Fruit fly (Drosophila melanogaster) S2 (cell line): Measurements from ENCODE around the gene Dbp73D.

Experiments
- CG8478 ChIP-seq: fragments of >200 bp; optimal IDR thresholded peaks from 2 replicates; lab custom pipeline; 2018
- CTCF ChIP-seq, 2 experiments: fragments of >200 bp; optimal IDR thresholded peaks; 2 replicates each; lab custom pipeline; 2018

The Dbp73D gene

DNA sequence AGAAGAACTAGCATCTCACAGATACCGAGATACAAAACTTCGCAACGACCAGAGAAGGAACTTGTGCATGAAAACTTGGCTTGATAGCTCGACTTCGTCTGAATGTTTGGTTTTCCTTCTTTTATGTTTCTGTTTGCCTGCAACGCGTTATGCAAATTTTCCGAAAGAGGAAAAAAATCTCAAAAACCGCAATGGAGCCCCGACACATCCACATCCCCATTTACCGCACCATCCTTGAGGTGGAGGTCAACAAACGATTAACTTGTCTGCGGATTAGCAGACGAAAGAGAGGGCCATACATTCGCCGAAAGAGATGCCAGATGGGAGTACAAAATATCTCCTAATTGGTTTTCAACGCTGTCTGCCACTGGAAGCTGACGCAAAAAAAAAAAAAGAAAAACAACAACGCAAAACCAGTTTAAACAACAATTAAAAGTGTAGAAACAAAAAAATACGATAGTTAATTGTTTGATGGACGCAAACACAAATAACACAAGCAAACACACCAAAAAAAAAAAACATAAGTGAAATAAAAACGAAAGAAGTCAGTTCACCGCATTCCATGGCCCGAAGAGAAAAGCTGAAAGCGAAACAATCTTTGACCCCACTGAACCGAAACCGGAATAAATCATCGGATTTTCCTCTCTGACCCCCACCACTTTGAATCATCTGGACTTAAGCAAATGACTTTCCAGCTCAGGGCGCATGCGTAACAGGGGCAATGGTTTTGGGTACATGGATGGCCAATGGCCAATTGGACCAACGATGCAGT, 35.4 kb downstream of the Dbp73D start:
- no peak for TF ChIP-seq CTCF (optimal IDR thresholded peaks at IDR 0.05; lab: Kevin White, UChicago)
- no peak for TF ChIP-seq CG8478 (lab: Kevin White, UChicago)

- no peak for TF ChIP-seq CTCF (optimal IDR thresholded peaks at IDR 0.05; lab: Kevin White, UChicago)
- TF ChIP-seq CG8478 (lab: Kevin White, UChicago), result no peak
These were observed 36.8 kb downstream of the Dbp73D start for dm6 chr3L:16693844-16694243.

- TF ChIP-seq CTCF (optimal IDR thresholded peaks at IDR 0.05; lab: Kevin White, UChicago) (no peak), CG8478 (lab: Kevin White, UChicago) (no peak)
These were observed 40.6 kb downstream of the Dbp73D start for dm6 chr3L:16690055-16690454.

DNA sequence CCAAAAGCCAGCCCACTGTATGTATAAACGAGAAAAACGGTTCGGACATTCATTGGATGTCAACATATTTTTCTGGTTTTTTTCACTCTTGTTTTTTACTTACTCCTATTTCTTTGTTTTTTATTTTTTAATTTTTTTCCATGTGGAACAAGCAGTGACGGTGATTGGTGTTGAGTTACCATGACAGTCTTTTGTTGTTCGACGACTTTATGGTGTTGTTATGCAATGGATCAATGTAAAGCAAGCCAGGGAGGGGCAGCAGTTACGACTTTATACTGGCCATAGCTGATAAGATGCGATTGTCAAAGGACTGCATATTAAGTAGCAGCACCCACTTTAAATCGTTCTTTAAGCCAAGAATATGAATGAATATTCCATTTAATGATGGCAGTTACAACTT, 41.1 kb downstream of the Dbp73D start:
- TF ChIP-seq CG8478 (lab: Kevin White, UChicago), result no peak
- TF ChIP-seq CTCF (optimal IDR thresholded peaks at IDR 0.05; lab: Kevin White, UChicago), result no peak

DNA sequence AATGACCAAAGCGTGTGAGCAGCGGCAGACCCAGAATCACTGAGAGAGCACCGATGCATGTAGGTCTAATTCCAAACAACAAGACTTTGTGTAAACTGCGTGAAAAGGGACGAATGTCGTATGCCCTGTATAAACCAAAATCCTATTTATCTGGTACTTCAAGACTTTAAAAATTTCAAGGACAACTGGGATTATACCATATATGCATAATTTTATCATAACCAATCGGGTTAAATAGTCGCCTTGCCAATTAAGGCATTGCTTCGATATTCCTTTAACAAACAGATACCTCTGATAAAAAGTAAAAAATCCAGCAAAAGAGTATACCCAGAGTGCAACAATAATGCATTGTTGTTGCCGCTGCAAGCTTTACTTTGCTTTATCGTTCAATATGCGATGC, 47.6 kb downstream of the Dbp73D start:
- TF ChIP-seq CTCF (optimal IDR thresholded peaks at IDR 0.05; lab: Kevin White, UChicago), result no peak
- no peak for TF ChIP-seq CG8478 (lab: Kevin White, UChicago)

DNA sequence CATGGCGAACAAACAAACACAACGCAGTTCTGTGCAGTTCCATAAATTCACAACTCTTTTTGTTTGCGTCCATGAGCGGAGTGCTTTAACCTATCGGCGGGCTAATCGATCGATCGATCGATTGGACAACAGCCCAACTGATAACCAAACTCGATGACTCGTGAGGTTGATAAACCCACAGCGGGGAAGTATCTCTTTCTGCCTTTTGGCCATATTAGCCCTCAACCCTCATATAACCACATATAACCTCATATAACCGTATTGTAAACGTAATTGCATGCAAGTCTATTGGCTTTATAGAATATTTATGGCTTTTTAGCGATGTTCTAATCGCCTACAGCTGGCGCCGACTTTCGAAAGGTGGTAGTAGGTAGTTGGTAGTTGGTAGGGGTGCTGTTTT, 48.2 kb downstream of the Dbp73D start:
- TF ChIP-seq CG8478 (lab: Kevin White, UChicago), result no peak
- no peak for TF ChIP-seq CTCF (optimal IDR thresholded peaks at IDR 0.05; lab: Kevin White, UChicago)

DNA sequence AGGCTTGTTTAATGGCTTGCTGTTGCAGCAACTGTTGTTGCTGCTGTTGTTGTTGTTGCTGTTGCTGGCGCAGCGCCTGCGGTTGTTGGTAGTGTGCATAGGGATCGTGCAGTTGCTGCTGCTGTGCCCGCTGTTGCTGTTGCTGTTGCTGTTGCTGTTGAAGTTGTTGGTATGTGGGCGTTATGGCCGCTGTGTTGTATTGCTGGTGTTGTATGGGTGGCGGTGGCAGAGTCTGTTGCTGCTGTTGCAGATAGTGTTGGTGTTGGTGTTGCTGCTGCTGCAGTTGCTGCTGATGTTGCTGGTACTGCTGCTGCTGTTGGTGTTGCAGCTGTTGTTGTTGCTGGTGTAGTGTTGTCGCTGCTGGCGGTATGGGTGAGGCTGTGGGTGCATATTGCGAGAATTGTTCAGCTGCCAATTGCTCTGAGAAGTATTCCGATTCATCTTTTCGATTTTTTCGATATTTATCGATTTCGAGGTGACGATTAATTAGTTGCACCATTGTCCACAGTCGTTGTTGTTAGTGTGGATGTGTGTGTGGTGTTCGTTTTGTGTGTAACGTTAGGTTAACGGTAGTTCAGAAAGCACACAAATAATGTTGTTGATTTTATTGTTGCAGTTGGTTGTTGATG, 51.0 kb downstream of the Dbp73D start:
- TF ChIP-seq CTCF (optimal IDR thresholded peaks at IDR 0.05; lab: Kevin White, UChicago) (no peak), CG8478 (lab: Kevin White, UChicago) (no peak)
